Worm (Caenorhabditis elegans) whole organism, L2 larva: ENCODE results near the gene Y60A9.3.

Experiments
- C34F6.9 ChIP-seq: fragments of 150-350 bp; optimal IDR thresholded peaks from 2 replicates; lab custom pipeline; 2014; ENCODE audit warnings: missing biosample characterization, missing genetic modification characterization
- F13H6.1 ChIP-seq: sonication (generic microtip); optimal IDR thresholded peaks from 2 replicates; lab custom pipeline; 2016; ENCODE audit warnings: missing genetic modification characterization, missing compliant biosample characterization
- R02D3.7 ChIP-seq: fragments of 150-350 bp; optimal IDR thresholded peaks from 2 replicates; lab custom pipeline; 2014; ENCODE audit warnings: missing biosample characterization, missing genetic modification characterization
- aly-2 ChIP-seq: fragments of 150-350 bp; optimal IDR thresholded peaks from 2 replicates; lab custom pipeline; 2014; ENCODE audit warnings: missing biosample characterization, missing genetic modification characterization
- ama-1 ChIP-seq: fragments of 150-350 bp; optimal IDR thresholded peaks from 2 replicates; lab custom pipeline; 2018; ENCODE audit warnings: inconsistent platforms
- crh-2 ChIP-seq: sonication (generic microtip); optimal IDR thresholded peaks from 2 replicates; lab custom pipeline; 2017; ENCODE audit warnings: missing biosample characterization, missing genetic modification characterization
- elt-1 ChIP-seq: fragments of 150-350 bp; optimal IDR thresholded peaks from 2 replicates; lab custom pipeline; 2014; ENCODE audit warnings: missing biosample characterization, missing genetic modification characterization
- fos-1 ChIP-seq: fragments of 150-350 bp; optimal IDR thresholded peaks from 2 replicates; lab custom pipeline; 2014; ENCODE audit warnings: missing biosample characterization, missing genetic modification characterization
- lin-11 ChIP-seq: fragments of 150-350 bp; sonication (generic microtip); optimal IDR thresholded peaks from 2 replicates; lab custom pipeline; 2014; ENCODE audit warnings: missing biosample characterization, missing genetic modification characterization, inconsistent platforms, mixed read lengths
- lin-13 ChIP-seq: fragments of 150-350 bp; optimal IDR thresholded peaks from 2 replicates; lab custom pipeline; 2014; ENCODE audit warnings: missing biosample characterization, missing genetic modification reagents, missing genetic modification characterization
- lin-39 ChIP-seq: fragments of 150-350 bp; optimal IDR thresholded peaks from 2 replicates; lab custom pipeline; 2014; ENCODE audit warnings: missing biosample characterization, missing genetic modification reagents, missing genetic modification characterization
- mbf-1 ChIP-seq: sonication (generic microtip); optimal IDR thresholded peaks from 2 replicates; lab custom pipeline; 2017; ENCODE audit warnings: missing biosample characterization, missing genetic modification characterization
- nhr-10 ChIP-seq: sonication (generic microtip); optimal IDR thresholded peaks from 2 replicates; lab custom pipeline; 2017; ENCODE audit warnings: missing biosample characterization, missing genetic modification characterization
- nhr-12 ChIP-seq: fragments of 150-350 bp; optimal IDR thresholded peaks from 2 replicates; lab custom pipeline; 2014; ENCODE audit warnings: missing biosample characterization, missing genetic modification characterization
- nhr-129 ChIP-seq: fragments of 150-350 bp; optimal IDR thresholded peaks from 2 replicates; lab custom pipeline; 2014; ENCODE audit warnings: missing biosample characterization, missing genetic modification characterization
- nhr-21 ChIP-seq: fragments of 150-350 bp; optimal IDR thresholded peaks from 2 replicates; lab custom pipeline; 2014; ENCODE audit warnings: missing biosample characterization, missing genetic modification characterization
- nhr-237 ChIP-seq: fragments of 150-350 bp; optimal IDR thresholded peaks from 2 replicates; lab custom pipeline; 2014; ENCODE audit warnings: missing biosample characterization, missing genetic modification characterization
- nhr-25 ChIP-seq: fragments of 150-350 bp; sonication (generic microtip); optimal IDR thresholded peaks from 3 replicates; lab custom pipeline; 2014; ENCODE audit warnings: missing biosample characterization, missing genetic modification characterization
- nhr-6 ChIP-seq: fragments of 150-350 bp; optimal IDR thresholded peaks from 2 replicates; lab custom pipeline; 2014; ENCODE audit warnings: missing biosample characterization, missing genetic modification characterization
- nhr-77 ChIP-seq: fragments of 150-350 bp; optimal IDR thresholded peaks from 2 replicates; lab custom pipeline; 2014; ENCODE audit warnings: missing biosample characterization, missing genetic modification characterization
- sem-4 ChIP-seq: fragments of 150-350 bp; optimal IDR thresholded peaks from 2 replicates; lab custom pipeline; 2014; ENCODE audit warnings: missing biosample characterization, missing genetic modification reagents, missing genetic modification characterization
- skn-1 ChIP-seq: sonication (generic microtip); optimal IDR thresholded peaks from 2 replicates; lab custom pipeline; 2017; ENCODE audit warnings: missing biosample characterization, missing genetic modification characterization
- sma-9 ChIP-seq, 2 experiments: fragments of 150-350 bp in 1 of 2; sonication (generic microtip) in 1 of 2; optimal IDR thresholded peaks; 2 replicates each; lab custom pipeline; 2014 to 2016; ENCODE audit warnings: missing genetic modification characterization in 2 of 2, mild to moderate bottlenecking in 1 of 2, missing biosample characterization in 1 of 2, missing compliant biosample characterization in 1 of 2, missing genetic modification reagents in 1 of 2, moderate library complexity in 1 of 2
- unc-39 ChIP-seq: fragments of 150-350 bp; optimal IDR thresholded peaks from 2 replicates; lab custom pipeline; 2014; ENCODE audit warnings: missing biosample characterization, missing genetic modification characterization
- unc-55 ChIP-seq: fragments of 150-350 bp; sonication (generic microtip); optimal IDR thresholded peaks from 3 replicates; lab custom pipeline; 2014; ENCODE audit warnings: missing biosample characterization, missing genetic modification reagents, missing genetic modification characterization
- zag-1 ChIP-seq: fragments of 150-350 bp; optimal IDR thresholded peaks from 2 replicates; lab custom pipeline; 2014; ENCODE audit warnings: missing biosample characterization, missing genetic modification characterization
- ztf-1 ChIP-seq: fragments of 200-800 bp; sonication (Bioruptor generic); conservative IDR thresholded peaks from 2 replicates; pipeline ENCODE4 v1.3.6; 2022; ENCODE audit warnings: missing genetic modification characterization, missing compliant biosample characterization
- ztf-11 ChIP-seq: sonication (generic microtip); optimal IDR thresholded peaks from 2 replicates; lab custom pipeline; 2017; ENCODE audit warnings: missing biosample characterization, missing genetic modification characterization

The Y60A9.3 gene

DNA sequence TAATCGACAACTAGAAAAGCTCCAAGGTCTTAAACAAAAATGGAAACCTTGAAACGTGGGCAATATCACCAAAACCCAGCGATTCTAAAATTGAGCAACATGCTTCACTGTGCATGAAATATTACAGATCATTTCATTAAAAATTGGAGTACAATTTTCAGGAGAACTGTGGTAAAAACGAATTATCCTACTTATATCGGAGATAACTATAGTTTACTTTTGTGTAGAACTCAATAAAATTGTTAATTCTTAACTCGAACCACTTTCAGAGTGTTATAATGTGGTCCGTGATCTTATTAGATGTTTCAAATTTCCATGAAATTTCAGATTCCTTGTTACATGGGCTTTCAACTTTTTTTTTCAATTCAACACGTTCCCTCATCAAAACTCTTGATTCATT, 47.8 kb upstream of the Y60A9.3 start, which contains the start of gene K04G11.1:
Gene K04G11.1, plus strand, starts transcription at position 301 of the 400 bp plus-strand sequence.
- TF ChIP-seq nhr-25 (tag; lab: Kevin White, UChicago) (no peak), fos-1 (tag; lab: Kevin White, UChicago) (no peak), ama-1 (no peak), C34F6.9 (no peak), sem-4 (tag; lab: Kevin White, UChicago) (no peak), lin-13 (no peak), zag-1 (tag; lab: Kevin White, UChicago) (no peak), nhr-12 (tag; lab: Kevin White, UChicago) (no peak), unc-39 (tag; lab: Kevin White, UChicago) (no peak), lin-39 (tag; lab: Kevin White, UChicago) (no peak), aly-2 (tag; lab: Kevin White, UChicago) (no peak)
- TF ChIP-seq, all 48 proteins: peak for 0

ce11 chrX:14335621-14336020, 47.4 kb upstream of the Y60A9.3 start:
- TF ChIP-seq skn-1 (no peak), ztf-1 (GFP tag; lab: Robert Waterston, UW) (no peak), lin-13 (no peak), nhr-129 (tag; lab: Kevin White, UChicago) (no peak), sem-4 (tag; lab: Kevin White, UChicago) (no peak), aly-2 (tag; lab: Kevin White, UChicago) (no peak), ztf-11 (tag; lab: Kevin White, UChicago) (no peak)

- TF ChIP-seq ztf-11 (tag; lab: Kevin White, UChicago): no peak
- TF ChIP-seq unc-55: no peak
- no peak for TF ChIP-seq ztf-1 (GFP tag; lab: Robert Waterston, UW)
Measured at ce11 chrX:14338896-14339295, 44.2 kb upstream of the Y60A9.3 start.

- TF ChIP-seq lin-13 (no peak), crh-2 (tag; lab: Kevin White, UChicago) (no peak), fos-1 (tag; lab: Kevin White, UChicago) (no peak), aly-2 (tag; lab: Kevin White, UChicago) (no peak), nhr-21 (tag; lab: Kevin White, UChicago) (no peak), lin-11 (no peak), R02D3.7 (tag; lab: Kevin White, UChicago) (no peak)
Measured at ce11 chrX:14339723-14340122, 43.3 kb upstream of the Y60A9.3 start.

DNA sequence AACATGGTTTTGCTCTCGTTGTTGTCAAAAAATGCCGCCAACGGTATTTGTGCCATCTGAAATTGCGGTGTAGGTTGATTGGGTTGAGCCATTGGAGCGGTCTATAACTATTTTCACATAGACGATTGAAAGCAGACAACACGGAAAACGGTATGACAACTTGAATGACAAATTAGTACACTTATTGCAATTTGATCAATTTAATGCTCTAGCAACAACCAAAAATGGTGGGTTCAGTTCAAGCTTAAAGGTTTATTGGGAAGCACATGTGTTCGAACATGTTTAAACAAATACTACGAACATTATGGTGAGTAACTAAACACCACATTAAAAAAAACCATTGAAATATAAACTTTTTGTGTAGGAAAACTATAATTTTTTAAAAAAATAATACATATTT, 42.7 kb upstream of the Y60A9.3 start, which contains the start of gene sel-7:
Gene sel-7, minus strand, starts transcription at position 101 of the 400 bp plus-strand sequence.
- TF ChIP-seq nhr-77 (tag; lab: Kevin White, UChicago): no peak
- no peak for TF ChIP-seq aly-2 (tag; lab: Kevin White, UChicago)
- TF ChIP-seq nhr-237 (tag; lab: Kevin White, UChicago): no peak

ce11 chrX:14347573-14347972, 35.5 kb upstream of the Y60A9.3 start, which contains the start of gene K04G11.3:
TSS of gene K04G11.3 (minus strand) at chrX:14347673.
- TF ChIP-seq F13H6.1 (tag; lab: Kevin White, UChicago): no peak
- no peak for TF ChIP-seq zag-1 (tag; lab: Kevin White, UChicago)
- no peak for TF ChIP-seq mbf-1 (tag; lab: Kevin White, UChicago)
- no peak for TF ChIP-seq nhr-10 (tag; lab: Kevin White, UChicago)
- no peak for TF ChIP-seq ama-1

- TF ChIP-seq sma-9 (GFP tag; optimal IDR thresholded peaks at IDR 0.05; lab: Kevin White, UChicago): peak; percentile 4
- no peak for TF ChIP-seq sma-9 (tag; optimal IDR thresholded peaks at IDR 0.05; lab: Kevin White, UChicago)
- peak; percentile 21 for TF ChIP-seq crh-2 (tag; lab: Kevin White, UChicago)
- peak; percentile 10 for TF ChIP-seq lin-13
- peak; percentile 67 for TF ChIP-seq unc-55
- TF ChIP-seq nhr-6: no peak
- TF ChIP-seq C34F6.9: peak; percentile 53
- no peak for TF ChIP-seq nhr-77 (tag; lab: Kevin White, UChicago)
- no peak for TF ChIP-seq elt-1 (tag; lab: Kevin White, UChicago)
- TF ChIP-seq F13H6.1 (tag; lab: Kevin White, UChicago): no peak
Measured at ce11 chrX:14349690-14350168, 33.3 kb upstream of the Y60A9.3 start, which contains the start of gene wdr-5.2. TSS of gene wdr-5.2 (plus strand) at chrX:14350118.
